Worm (Caenorhabditis elegans) whole organism, L4 larva: ENCODE measurements around the gene mlp-1.
A peak's percentile ranks its signal among the peaks of the same experiment; 100 is the strongest.

ENCODE experiments used
- D1046.2 ChIP-seq: fragments of 200-800 bp; sonication (Bioruptor generic); IDR thresholded peaks from 2 replicates; pipeline ENCODE4 v1.3.6; 2022; ENCODE audit warnings: missing genetic modification characterization, missing compliant biosample characterization
- F44E2.7 ChIP-seq: fragments of 200-800 bp; sonication (Bioruptor generic); IDR thresholded peaks from 2 replicates; pipeline ENCODE4 v2.1.2; 2022; ENCODE audit warnings: missing genetic modification characterization, missing compliant biosample characterization
- F49E8.2 ChIP-seq: sonication (generic microtip); optimal IDR thresholded peaks from 2 replicates; lab custom pipeline; 2016; ENCODE audit warnings: missing compliant biosample characterization, mild to moderate bottlenecking, missing genetic modification characterization, borderline replicate concordance
- aha-1 ChIP-seq: fragments of 150-350 bp; peaks from one replicate; lab custom pipeline; 2014; ENCODE audit warnings: missing biosample characterization, missing genetic modification characterization
- ama-1 ChIP-seq: fragments of 150-350 bp; optimal IDR thresholded peaks from 2 replicates; lab custom pipeline; 2014; ENCODE audit warnings: inconsistent platforms, mixed read lengths
- ceh-44 ChIP-seq: fragments of 200-800 bp; sonication (Bioruptor generic); IDR thresholded peaks from 2 replicates; pipeline ENCODE4 v1.3.6; 2022; ENCODE audit warnings: missing genetic modification reagents, missing genetic modification characterization, missing compliant biosample characterization
- ceh-62 ChIP-seq: sonication (generic microtip); optimal IDR thresholded peaks from 2 replicates; lab custom pipeline; 2017; ENCODE audit warnings: missing biosample characterization, missing genetic modification characterization
- daf-12 ChIP-seq: fragments of 150-350 bp; optimal IDR thresholded peaks from 2 replicates; lab custom pipeline; 2014; ENCODE audit warnings: missing biosample characterization, missing genetic modification reagents, missing genetic modification characterization
- dpl-1 ChIP-seq: fragments of 150-350 bp; optimal IDR thresholded peaks from 2 replicates; lab custom pipeline; 2014; ENCODE audit warnings: missing biosample characterization, missing genetic modification reagents, missing genetic modification characterization
- hlh-11 ChIP-seq: fragments of 200-800 bp; sonication (Bioruptor generic); optimal IDR thresholded peaks from 2 replicates; lab custom pipeline; 2018; ENCODE audit warnings: mild to moderate bottlenecking, missing genetic modification characterization, missing compliant biosample characterization
- hlh-30 ChIP-seq: sonication (generic microtip); optimal IDR thresholded peaks from 2 replicates; lab custom pipeline; 2017; ENCODE audit warnings: antibody characterized with exemption, mild to moderate bottlenecking, missing genetic modification characterization, missing compliant biosample characterization; ENCODE audit not compliant: insufficient read depth
- lin-1 ChIP-seq: fragments of 200-800 bp; sonication (Bioruptor generic); IDR thresholded peaks from 2 replicates; pipeline ENCODE4 v1.3.6; 2022; ENCODE audit warnings: missing genetic modification reagents, missing genetic modification characterization, missing compliant biosample characterization
- lin-15B ChIP-seq: fragments of 150-350 bp; sonication (generic microtip); optimal IDR thresholded peaks from 3 replicates; lab custom pipeline; 2014; ENCODE audit warnings: missing biosample characterization, missing genetic modification characterization
- lin-39 ChIP-seq: fragments of 150-350 bp; optimal IDR thresholded peaks from 2 replicates; lab custom pipeline; 2014; ENCODE audit warnings: missing biosample characterization, missing genetic modification reagents, missing genetic modification characterization
- lsy-2 ChIP-seq, 2 experiments: fragments of 150-350 bp in 1 of 2; sonication (generic microtip) in 1 of 2; optimal IDR thresholded peaks; 2 replicates each; lab custom pipeline; 2014 to 2017; ENCODE audit warnings: missing biosample characterization in 2 of 2, missing genetic modification characterization in 2 of 2
- mdl-1 ChIP-seq, 2 experiments: fragments of 150-350 bp in 1 of 2; sonication (generic microtip) in 1 of 2; optimal IDR thresholded peaks; 2 replicates each; lab custom pipeline; 2014 to 2017; ENCODE audit warnings: missing biosample characterization in 2 of 2, missing genetic modification characterization in 2 of 2
- mep-1 ChIP-seq: fragments of 150-350 bp; sonication (generic microtip); optimal IDR thresholded peaks from 3 replicates; lab custom pipeline; 2014; ENCODE audit warnings: missing biosample characterization, missing genetic modification characterization
- mes-2 ChIP-seq: sonication (generic microtip); optimal IDR thresholded peaks from 2 replicates; lab custom pipeline; 2016; ENCODE audit warnings: missing genotype, mild to moderate bottlenecking, missing genetic modification characterization, missing compliant biosample characterization; ENCODE audit not compliant: poor library complexity, severe bottlenecking
- mxl-2 ChIP-seq: fragments of 200-800 bp; sonication (Bioruptor generic); conservative IDR thresholded peaks from 2 replicates; pipeline ENCODE4 v1.3.6; 2022; ENCODE audit warnings: missing genetic modification reagents, missing genetic modification characterization, missing compliant biosample characterization
- mxl-3 ChIP-seq: fragments of 200-800 bp; sonication (Bioruptor generic); optimal IDR thresholded peaks from 2 replicates; lab custom pipeline; 2018; ENCODE audit warnings: mild to moderate bottlenecking, missing genetic modification characterization, missing compliant biosample characterization
- nhr-10 ChIP-seq: fragments of 150-350 bp; optimal IDR thresholded peaks from 2 replicates; lab custom pipeline; 2014; ENCODE audit warnings: missing biosample characterization, missing genetic modification characterization
- nhr-111 ChIP-seq: fragments of 200-800 bp; sonication (Bioruptor generic); optimal IDR thresholded peaks from 2 replicates; lab custom pipeline; 2018; ENCODE audit warnings: mild to moderate bottlenecking, missing genetic modification characterization, missing compliant biosample characterization
- nhr-25 ChIP-seq: sonication (generic microtip); optimal IDR thresholded peaks from 2 replicates; lab custom pipeline; 2017; ENCODE audit warnings: missing genetic modification characterization, mild to moderate bottlenecking, missing compliant biosample characterization, antibody characterized with exemption, moderate library complexity, borderline replicate concordance; ENCODE audit not compliant: insufficient read depth
- nhr-28 ChIP-seq: fragments of 150-350 bp; optimal IDR thresholded peaks from 2 replicates; lab custom pipeline; 2014; ENCODE audit warnings: missing biosample characterization, missing genetic modification characterization
- nhr-76 ChIP-seq: fragments of 150-350 bp; optimal IDR thresholded peaks from 2 replicates; lab custom pipeline; 2014; ENCODE audit warnings: missing biosample characterization, missing genetic modification characterization
- pqm-1 ChIP-seq: sonication (generic microtip); optimal IDR thresholded peaks from 2 replicates; lab custom pipeline; 2017; ENCODE audit warnings: missing biosample characterization, missing genetic modification characterization
- rbr-2 ChIP-seq: sonication (generic microtip); optimal IDR thresholded peaks from 2 replicates; lab custom pipeline; 2016; ENCODE audit warnings: missing genotype, missing genetic modification characterization, missing compliant biosample characterization
- skn-1 ChIP-seq: fragments of 150-350 bp; optimal IDR thresholded peaks from 2 replicates; lab custom pipeline; 2014; ENCODE audit warnings: missing biosample characterization, missing genetic modification characterization
- snpc-4 ChIP-seq: fragments of 150-350 bp; optimal IDR thresholded peaks from 2 replicates; lab custom pipeline; 2014; ENCODE audit warnings: missing biosample characterization, missing genetic modification characterization
- spr-3 ChIP-seq: fragments of 200-800 bp; sonication (Bioruptor generic); optimal IDR thresholded peaks from 2 replicates; lab custom pipeline; 2018; ENCODE audit warnings: mild to moderate bottlenecking, missing genetic modification characterization, missing compliant biosample characterization
- tag-97 ChIP-seq: fragments of 200-800 bp; sonication (Bioruptor generic); IDR thresholded peaks from 2 replicates; pipeline ENCODE4 v1.3.6; 2022; ENCODE audit warnings: missing genetic modification characterization, missing compliant biosample characterization
- unc-130 ChIP-seq: sonication (generic microtip); optimal IDR thresholded peaks from 2 replicates; lab custom pipeline; 2016; ENCODE audit warnings: missing genetic modification reagents, missing genetic modification characterization, missing compliant biosample characterization
- unc-39 ChIP-seq: sonication (generic microtip); optimal IDR thresholded peaks from 2 replicates; lab custom pipeline; 2017; ENCODE audit warnings: missing biosample characterization, missing genetic modification characterization
- zip-11 ChIP-seq: fragments of 200-800 bp; sonication (Bioruptor generic); IDR thresholded peaks from 2 replicates; pipeline ENCODE4 v1.3.6; 2022; ENCODE audit warnings: missing genetic modification characterization, missing compliant biosample characterization
- ztf-11 ChIP-seq: fragments of 150-350 bp; optimal IDR thresholded peaks from 2 replicates; lab custom pipeline; 2014; ENCODE audit warnings: missing biosample characterization, missing genetic modification characterization

The mlp-1 gene

ce11 chrIII:5964058-5964632, 10.7 kb downstream of the mlp-1 start (continued):
- peak; percentile 7 for TF ChIP-seq hlh-30 (tag; lab: Kevin White, UChicago)
- TF ChIP-seq mxl-3 (GFP tag; lab: Kevin White, UChicago) = peak; percentile 76
- no peak for TF ChIP-seq mep-1 (tag; lab: Kevin White, UChicago)
- TF ChIP-seq pqm-1 = peak; percentile 70
- no peak for TF ChIP-seq ztf-11 (tag; lab: Kevin White, UChicago)
- no peak for TF ChIP-seq nhr-10

ce11 chrIII:5961560-5961959, 13.3 kb downstream of the mlp-1 start:
- TF ChIP-seq nhr-25 = no peak
- TF ChIP-seq unc-39 (tag; lab: Kevin White, UChicago) = no peak
- TF ChIP-seq tag-97 (GFP tag; lab: Robert Waterston, UW) = no peak
- peak; percentile 96 for TF ChIP-seq aha-1 (tag; lab: Kevin White, UChicago)
- TF ChIP-seq rbr-2 (tag; lab: Kevin White, UChicago) = no peak
- TF ChIP-seq lin-15B (tag; lab: Kevin White, UChicago) = no peak
- TF ChIP-seq zip-11 (GFP tag; lab: Robert Waterston, UW) = no peak

ce11 chrIII:5959049-5959448, 15.8 kb downstream of the mlp-1 start:
- TF ChIP-seq nhr-25 = no peak
- TF ChIP-seq nhr-111 = no peak
- peak; percentile 2 for TF ChIP-seq dpl-1 (GFP tag; lab: Kevin White, UChicago)
- peak; percentile 73 for TF ChIP-seq mes-2

ce11 chrIII:5958172-5958886, 16.5 kb downstream of the mlp-1 start, which contains the start of the genes nono-1 and nop-1:
nono-1 (minus strand) TSS chrIII:5958246.
nop-1 (plus strand) TSS chrIII:5958722.
- TF ChIP-seq aha-1 (tag; lab: Kevin White, UChicago) (peak; percentile 58), zip-11 (GFP tag; lab: Robert Waterston, UW) (no peak), lsy-2 (tag; optimal IDR thresholded peaks at IDR 0.05; lab: Kevin White, UChicago) (peak in 1 of 2 experiments; percentile 17), dpl-1 (GFP tag; lab: Kevin White, UChicago) (no peak), hlh-30 (tag; lab: Kevin White, UChicago) (peak; percentile 42), ama-1 (no peak), lin-39 (tag; lab: Kevin White, UChicago) (no peak), ceh-44 (GFP tag; lab: Robert Waterston, UW) (no peak), unc-39 (tag; lab: Kevin White, UChicago) (no peak), D1046.2 (GFP tag; lab: Robert Waterston, UW) (no peak), lin-1 (GFP tag; lab: Robert Waterston, UW) (no peak), tag-97 (GFP tag; lab: Robert Waterston, UW) (no peak), spr-3 (GFP tag; lab: Kevin White, UChicago) (no peak), mdl-1 (tag; optimal IDR thresholded peaks at IDR 0.05; lab: Kevin White, UChicago) (peak in 1 of 2 experiments; percentile 53), unc-130 (no peak), mes-2 (peak; percentile 43), F49E8.2 (tag; lab: Kevin White, UChicago) (no peak), mxl-2 (GFP tag; lab: Robert Waterston, UW) (no peak), nhr-76 (tag; lab: Kevin White, UChicago) (no peak), snpc-4 (tag; lab: Kevin White, UChicago) (no peak), F44E2.7 (GFP tag; lab: Robert Waterston, UW) (no peak), nhr-28 (tag; lab: Kevin White, UChicago) (no peak), ceh-62 (tag; lab: Kevin White, UChicago) (no peak), lin-15B (tag; lab: Kevin White, UChicago) (no peak), hlh-11 (peak; percentile 5), daf-12 (tag; lab: Kevin White, UChicago) (no peak), skn-1 (tag; lab: Kevin White, UChicago) (no peak)
